Fruit fly (Drosophila melanogaster): Measurements from ENCODE around the gene Snmp1.
A peak's percentile ranks its signal among the peaks of the same experiment; 100 is the strongest.

Snmp1 gene

DNA sequence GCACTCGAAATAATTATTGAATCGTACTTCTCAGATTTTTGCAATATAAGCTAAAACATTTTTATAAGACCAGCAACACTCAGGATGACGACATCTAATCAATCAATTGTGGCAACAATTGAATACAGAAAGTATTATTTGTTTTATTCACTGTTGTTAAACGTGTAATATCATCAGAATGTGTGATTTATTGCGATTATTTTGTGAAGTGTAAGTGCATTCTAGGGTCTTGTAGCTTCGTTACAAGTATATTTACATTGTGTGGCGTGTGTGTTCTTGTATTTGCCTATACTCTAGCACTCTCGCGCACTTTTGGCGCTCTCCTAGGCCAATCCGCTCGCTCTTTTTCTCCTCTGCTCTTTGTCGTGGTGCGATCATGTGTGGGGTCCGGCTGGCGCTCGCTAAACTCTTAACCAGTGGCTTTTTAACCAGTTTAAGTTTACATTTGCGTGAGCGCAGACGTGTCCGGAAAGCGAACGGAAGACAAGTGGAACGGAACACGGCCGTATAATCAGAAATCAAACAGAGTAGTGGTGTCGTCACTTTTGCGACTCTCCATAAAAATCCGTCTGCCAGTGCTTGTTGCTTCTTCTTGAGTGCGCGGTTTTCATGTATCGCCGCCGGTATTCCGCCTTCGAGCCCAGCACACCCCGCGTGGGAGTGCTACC is 36.6 kb upstream of the Snmp1 start (continued):
- TF ChIP-seq chinmo (GFP tag; IDR thresholded peaks at IDR 0.05; ENCODE audit: partially characterized antibody) (peak; percentile 93; the same call in 2 of the 4 replicates), Dad (GFP tag; optimal IDR thresholded peaks at IDR 0.05) (peak; percentile 67), zf30C (GFP tag; optimal IDR thresholded peaks at IDR 0.05) (peak; percentile 75), CG13894 (tag; optimal IDR thresholded peaks at IDR 0.05) (peak; percentile 9), CG6683 (GFP tag; optimal IDR thresholded peaks at IDR 0.05) (peak; percentile 21), NK7.1 (GFP tag; optimal IDR thresholded peaks at IDR 0.05) (peak; percentile 63), CG1529 (GFP tag; optimal IDR thresholded peaks at IDR 0.05) (peak; percentile 91), twi (tag; optimal IDR thresholded peaks at IDR 0.05) (peak; percentile 66), CG30020 (tag; optimal IDR thresholded peaks at IDR 0.05) (peak; percentile 25), pum (GFP tag; optimal IDR thresholded peaks at IDR 0.05) (peak; percentile 82), hkb (optimal IDR thresholded peaks at IDR 0.05) (no peak), hkb (GFP tag; IDR thresholded peaks at IDR 0.05) (peak; percentile 80), phol (tag; optimal IDR thresholded peaks at IDR 0.05) (peak; percentile 93), TFAM (GFP tag; optimal IDR thresholded peaks at IDR 0.05) (no peak), CG6175 (GFP tag; IDR thresholded peaks at IDR 0.05) (no peak), CG13775 (GFP tag; optimal IDR thresholded peaks at IDR 0.05) (peak; percentile 81), CG34422 (GFP tag; IDR thresholded peaks at IDR 0.05) (peak; percentile 53; the same call in 2 of the 3 replicates), tgo (GFP tag; IDR thresholded peaks at IDR 0.05) (peak; percentile 77), CG9797 (GFP tag; optimal IDR thresholded peaks at IDR 0.05) (no peak), Fer2 (tag; optimal IDR thresholded peaks at IDR 0.05) (peak; percentile 12), kay (GFP tag; optimal IDR thresholded peaks at IDR 0.05) (peak; percentile 76), sima (GFP tag; optimal IDR thresholded peaks at IDR 0.05) (peak; percentile 72), abd-A (tag; optimal IDR thresholded peaks at IDR 0.05) (no peak), CG13424 (tag; optimal IDR thresholded peaks at IDR 0.05) (peak; percentile 90), trh (GFP tag; optimal IDR thresholded peaks at IDR 0.05) (peak; percentile 60), chif (GFP tag; optimal IDR thresholded peaks at IDR 0.05) (peak; percentile 79 to 89), Mrtf (GFP tag; IDR thresholded peaks at IDR 0.05) (peak; percentile 70; the same call in 1 of the 3 replicates), fu2 (GFP tag; optimal IDR thresholded peaks at IDR 0.05) (peak; percentile 69), CG12391 (tag; optimal IDR thresholded peaks at IDR 0.05) (peak; percentile 90), z (GFP tag; IDR thresholded peaks at IDR 0.05) (peak; percentile 79; the same call in 2 of the 3 replicates), CG14860 (GFP tag; IDR thresholded peaks at IDR 0.05; ENCODE audit: partially characterized antibody) (no peak), CG10654 (GFP tag; optimal IDR thresholded peaks at IDR 0.05) (peak; percentile 67), bbx (GFP tag; IDR thresholded peaks at IDR 0.05; ENCODE audit: partially characterized antibody) (peak; percentile 54; the same call in 1 of the 2 replicates), Hey (tag; optimal IDR thresholded peaks at IDR 0.05) (no peak), CG15073 (GFP tag; optimal IDR thresholded peaks at IDR 0.05) (no peak), HmgZ (tag; optimal IDR thresholded peaks at IDR 0.05) (peak; percentile 29), CG14050 (GFP tag; IDR thresholded peaks at IDR 0.05) (peak; percentile 55; the same call in 2 of the 3 replicates), CG12744 (GFP tag; optimal IDR thresholded peaks at IDR 0.05) (peak; percentile 48), CG17912 (GFP tag; optimal IDR thresholded peaks at IDR 0.05) (no peak), peb (GFP tag; IDR thresholded peaks at IDR 0.05) (peak; percentile 41; the same call in 1 of the 2 replicates), gt (GFP tag; IDR thresholded peaks at IDR 0.05) (peak; percentile 68; the same call in 1 of the 2 replicates), cato (GFP tag; optimal IDR thresholded peaks at IDR 0.05; ENCODE audit: borderline replicate concordance) (peak; percentile 85), CG18011 (GFP tag; optimal IDR thresholded peaks at IDR 0.05) (peak; percentile 48), CG4404 (GFP tag; IDR thresholded peaks at IDR 0.05) (peak; percentile 46; the same call in 1 of the 2 replicates), CG14441 (GFP tag; IDR thresholded peaks at IDR 0.05) (peak; percentile 53), ase (GFP tag; IDR thresholded peaks at IDR 0.05) (peak; percentile 77), en (GFP tag; optimal IDR thresholded peaks at IDR 0.05) (peak; percentile 70), Lim3 (GFP tag; IDR thresholded peaks at IDR 0.05) (0 out of 2 replicates have a peak, but pooled peaks have one; percentile 27), CTCF (GFP tag; optimal IDR thresholded peaks at IDR 0.05) (peak; percentile 42), Lhr (GFP tag; optimal IDR thresholded peaks at IDR 0.05) (peak; percentile 75)
